Worm (Caenorhabditis elegans): ENCODE results near the gene smg-8.

Gene smg-8

ce11 chrII:14441144-14441543 is at the start of gene smg-8:
Gene smg-8 (plus strand): TSS chrII:14441409.
- TF ChIP-seq ceh-16 (tag; optimal IDR thresholded peaks at IDR 0.05) (peak; percentile 5), lin-11 (tag; optimal IDR thresholded peaks at IDR 0.05) (peak; percentile 22), nhr-21 (tag; optimal IDR thresholded peaks at IDR 0.05) (peak; percentile 57), fos-1 (tag; optimal IDR thresholded peaks at IDR 0.05) (peak; percentile 36), unc-62 (GFP tag; optimal IDR thresholded peaks at IDR 0.05) (no peak), nhr-25 (tag; optimal IDR thresholded peaks at IDR 0.05) (peak; percentile 75), nhr-129 (tag; optimal IDR thresholded peaks at IDR 0.05) (peak; percentile 72), nhr-6 (tag; optimal IDR thresholded peaks at IDR 0.05) (peak; percentile 65), nhr-12 (tag; optimal IDR thresholded peaks at IDR 0.05) (no peak), zag-1 (tag; optimal IDR thresholded peaks at IDR 0.05) (peak; percentile 47), mbf-1 (tag; optimal IDR thresholded peaks at IDR 0.05) (no peak), peb-1 (tag; optimal IDR thresholded peaks at IDR 0.05) (no peak), F13H6.1 (tag; optimal IDR thresholded peaks at IDR 0.05) (peak; percentile 43), lsy-2 (tag; optimal IDR thresholded peaks at IDR 0.05) (peak; percentile 74 to 88), sem-4 (tag; optimal IDR thresholded peaks at IDR 0.05) (peak; percentile 50), unc-55 (GFP tag; optimal IDR thresholded peaks at IDR 0.05) (peak; percentile 95), dmd-4 (tag; optimal IDR thresholded peaks at IDR 0.05) (no peak), crh-2 (tag; optimal IDR thresholded peaks at IDR 0.05) (peak; percentile 77), mab-5 (tag; optimal IDR thresholded peaks at IDR 0.05) (peak; percentile 75), C34F6.9 (tag; optimal IDR thresholded peaks at IDR 0.05) (peak; percentile 86), sma-3 (GFP tag; optimal IDR thresholded peaks at IDR 0.05) (no peak), ztf-1 (GFP tag; conservative IDR thresholded peaks at IDR 0.05) (no peak), lin-39 (tag; optimal IDR thresholded peaks at IDR 0.05) (no peak), nhr-77 (tag; optimal IDR thresholded peaks at IDR 0.05) (peak; percentile 6), gmeb-1 (tag; optimal IDR thresholded peaks at IDR 0.05) (peak; percentile 97), elt-1 (tag; optimal IDR thresholded peaks at IDR 0.05) (no peak), ztf-4 (tag; optimal IDR thresholded peaks at IDR 0.05) (peak; percentile 2), lin-13 (GFP tag; optimal IDR thresholded peaks at IDR 0.05) (peak; percentile 85), ZK546.5 (tag; optimal IDR thresholded peaks at IDR 0.05) (peak; percentile 16), snpc-4 (tag; optimal IDR thresholded peaks at IDR 0.05) (peak; percentile 68)

- TF ChIP-seq ztf-11 (tag; optimal IDR thresholded peaks at IDR 0.05) (no peak), crh-2 (tag; optimal IDR thresholded peaks at IDR 0.05) (no peak), mbf-1 (tag; optimal IDR thresholded peaks at IDR 0.05) (no peak), lsy-2 (tag; optimal IDR thresholded peaks at IDR 0.05) (no peak), sma-9 (GFP tag; optimal IDR thresholded peaks at IDR 0.05) (no peak), sma-9 (tag; optimal IDR thresholded peaks at IDR 0.05) (no peak), C34F6.9 (tag; optimal IDR thresholded peaks at IDR 0.05) (no peak), F13H6.1 (tag; optimal IDR thresholded peaks at IDR 0.05) (no peak), gmeb-1 (tag; optimal IDR thresholded peaks at IDR 0.05) (no peak), nhr-25 (tag; optimal IDR thresholded peaks at IDR 0.05) (no peak), nhr-23 (tag; optimal IDR thresholded peaks at IDR 0.05) (no peak), zag-1 (tag; optimal IDR thresholded peaks at IDR 0.05) (no peak), mab-5 (tag; optimal IDR thresholded peaks at IDR 0.05) (no peak), ama-1 (optimal IDR thresholded peaks at IDR 0.05) (no peak), lin-39 (tag; optimal IDR thresholded peaks at IDR 0.05) (no peak), nhr-129 (tag; optimal IDR thresholded peaks at IDR 0.05) (no peak), dmd-4 (tag; optimal IDR thresholded peaks at IDR 0.05) (no peak), peb-1 (tag; optimal IDR thresholded peaks at IDR 0.05) (no peak), aly-2 (tag; optimal IDR thresholded peaks at IDR 0.05) (no peak), lin-11 (tag; optimal IDR thresholded peaks at IDR 0.05) (no peak)
Measured at ce11 chrII:14393766-14394165, 47.4 kb upstream of the smg-8 start.

DNA sequence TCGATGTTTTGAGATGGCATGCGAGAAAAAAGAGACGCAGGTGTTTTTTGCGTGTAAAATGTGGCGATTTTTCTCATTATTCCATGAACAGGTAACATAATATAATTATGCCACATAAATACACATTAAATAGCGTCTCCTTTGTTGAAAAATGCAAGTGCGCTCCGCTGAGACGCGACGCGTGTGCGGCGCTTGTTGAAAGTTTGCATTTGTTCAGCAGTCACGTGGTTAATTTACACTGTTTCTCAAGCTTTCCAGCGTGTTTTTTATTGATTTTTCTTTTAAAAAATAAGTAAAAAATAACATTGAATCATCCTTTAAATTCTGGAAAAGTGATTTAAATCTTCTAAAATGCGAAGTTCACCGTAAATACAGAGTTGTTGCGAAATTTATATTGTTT is 41.6 kb upstream of the smg-8 start:
- no peak for TF ChIP-seq ceh-82 (tag; optimal IDR thresholded peaks at IDR 0.05)
- TF ChIP-seq crh-2 (tag; optimal IDR thresholded peaks at IDR 0.05) = peak; percentile 96
- TF ChIP-seq sma-9 (GFP tag; optimal IDR thresholded peaks at IDR 0.05) = no peak
- no peak for TF ChIP-seq sma-9 (tag; optimal IDR thresholded peaks at IDR 0.05)
- TF ChIP-seq elt-1 (tag; optimal IDR thresholded peaks at IDR 0.05) = no peak
- TF ChIP-seq sem-4 (tag; optimal IDR thresholded peaks at IDR 0.05) = peak; percentile 89
- peak; percentile 77 for TF ChIP-seq F13H6.1 (tag; optimal IDR thresholded peaks at IDR 0.05)
- no peak for TF ChIP-seq unc-39 (tag; optimal IDR thresholded peaks at IDR 0.05)
- TF ChIP-seq elt-3 (tag; optimal IDR thresholded peaks at IDR 0.05) = no peak
- peak; percentile 10 for TF ChIP-seq ceh-16 (tag; optimal IDR thresholded peaks at IDR 0.05)
- peak; percentile 28 for TF ChIP-seq nhr-6 (tag; optimal IDR thresholded peaks at IDR 0.05)
- TF ChIP-seq peb-1 (tag; optimal IDR thresholded peaks at IDR 0.05) = no peak
- TF ChIP-seq nhr-23 (tag; optimal IDR thresholded peaks at IDR 0.05) = no peak
- peak; percentile 70 for TF ChIP-seq ama-1 (optimal IDR thresholded peaks at IDR 0.05)
- TF ChIP-seq lsy-2 (tag; optimal IDR thresholded peaks at IDR 0.05) = peak; percentile 65 to 94
- peak; percentile 93 for TF ChIP-seq unc-55 (GFP tag; optimal IDR thresholded peaks at IDR 0.05)
- TF ChIP-seq mbf-1 (tag; optimal IDR thresholded peaks at IDR 0.05) = no peak
- TF ChIP-seq lin-11 (tag; optimal IDR thresholded peaks at IDR 0.05) = peak; percentile 81
- TF ChIP-seq nhr-21 (tag; optimal IDR thresholded peaks at IDR 0.05) = peak; percentile 80
- TF ChIP-seq nhr-10 (tag; optimal IDR thresholded peaks at IDR 0.05) = no peak
- TF ChIP-seq fos-1 (tag; optimal IDR thresholded peaks at IDR 0.05) = peak; percentile 80
- TF ChIP-seq aly-2 (tag; optimal IDR thresholded peaks at IDR 0.05) = no peak
- TF ChIP-seq dmd-4 (tag; optimal IDR thresholded peaks at IDR 0.05) = no peak
- TF ChIP-seq R02D3.7 (tag; optimal IDR thresholded peaks at IDR 0.05) = no peak
- peak; percentile 89 for TF ChIP-seq nhr-129 (tag; optimal IDR thresholded peaks at IDR 0.05)
- TF ChIP-seq nhr-12 (tag; optimal IDR thresholded peaks at IDR 0.05) = no peak
- no peak for TF ChIP-seq ztf-11 (tag; optimal IDR thresholded peaks at IDR 0.05)
- peak; percentile 99 for TF ChIP-seq C34F6.9 (tag; optimal IDR thresholded peaks at IDR 0.05)
- peak; percentile 84 for TF ChIP-seq sma-3 (GFP tag; optimal IDR thresholded peaks at IDR 0.05)
- TF ChIP-seq ztf-1 (GFP tag; conservative IDR thresholded peaks at IDR 0.05) = no peak
- TF ChIP-seq Y55F3AM.14 (GFP tag; optimal IDR thresholded peaks at IDR 0.05) = no peak
- peak; percentile 73 to 93 for TF ChIP-seq mdl-1 (tag; optimal IDR thresholded peaks at IDR 0.05)
- TF ChIP-seq lin-13 (GFP tag; optimal IDR thresholded peaks at IDR 0.05) = peak; percentile 89
- TF ChIP-seq snpc-4 (tag; optimal IDR thresholded peaks at IDR 0.05) = peak; percentile 72
- TF ChIP-seq nhr-237 (tag; optimal IDR thresholded peaks at IDR 0.05) = no peak
- no peak for TF ChIP-seq lin-39 (tag; optimal IDR thresholded peaks at IDR 0.05)
- TF ChIP-seq unc-62 (GFP tag; optimal IDR thresholded peaks at IDR 0.05) = no peak
- TF ChIP-seq gmeb-1 (tag; optimal IDR thresholded peaks at IDR 0.05) = peak; percentile 84

All from whole organism, L2 larva.